Worm (Caenorhabditis elegans): ENCODE results near the gene T24C4.3.

DNA sequence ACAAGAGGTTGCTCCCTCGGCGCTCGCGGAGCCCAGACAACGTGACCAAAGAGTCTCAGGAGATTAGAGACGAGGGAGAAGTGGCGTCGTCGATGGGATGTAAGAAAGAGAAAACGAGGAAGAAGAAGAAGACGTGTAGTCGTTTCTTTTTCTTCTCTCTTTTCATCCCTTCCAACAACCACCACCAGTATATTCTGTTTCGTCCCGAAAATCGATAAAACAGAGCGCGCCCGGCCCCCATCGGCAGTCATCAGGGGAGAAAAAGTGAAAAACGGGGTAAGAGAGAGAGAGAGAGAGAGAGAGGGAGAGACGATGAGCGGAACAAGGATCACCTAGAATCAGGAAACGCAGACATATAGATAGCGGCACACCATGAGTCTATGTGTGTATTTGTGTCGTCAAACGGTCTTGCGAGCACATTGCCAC is 15.6 kb upstream of the T24C4.3 start:
- TF ChIP-seq nhr-77 (tag; optimal IDR thresholded peaks at IDR 0.05) (no peak), unc-62 (GFP tag; optimal IDR thresholded peaks at IDR 0.05) (no peak), tbx-2 (tag; optimal IDR thresholded peaks at IDR 0.05) (peak; percentile 37), snpc-4 (tag; optimal IDR thresholded peaks at IDR 0.05) (peak; percentile 76), R02D3.7 (tag; optimal IDR thresholded peaks at IDR 0.05) (no peak), lsy-12 (tag; optimal IDR thresholded peaks at IDR 0.05) (no peak), egl-5 (tag; optimal IDR thresholded peaks at IDR 0.05) (peak; percentile 60), nhr-12 (tag; optimal IDR thresholded peaks at IDR 0.05) (no peak), ama-1 (optimal IDR thresholded peaks at IDR 0.05) (peak; percentile 45), ceh-16 (tag; optimal IDR thresholded peaks at IDR 0.05) (no peak), pha-4 (tag; optimal IDR thresholded peaks at IDR 0.05) (peak; percentile 46), lin-39 (tag; optimal IDR thresholded peaks at IDR 0.05) (peak; percentile 81), fkh-10 (GFP tag; optimal IDR thresholded peaks at IDR 0.05) (peak; percentile 33)

Measured in whole organism, L3 larva.